Fruit fly (Drosophila melanogaster): Measurements from ENCODE around the gene Pex14.
A peak's percentile ranks its signal among the peaks of the same experiment; 100 is the strongest.

- no peak for TF ChIP-seq Blimp-1 (GFP tag; optimal IDR thresholded peaks at IDR 0.05)
- TF ChIP-seq CG3032 (tag; optimal IDR thresholded peaks at IDR 0.05), result no peak
- TF ChIP-seq dsx (GFP tag; optimal IDR thresholded peaks at IDR 0.05; ENCODE audit: poor library complexity, severe bottlenecking), result no peak
- no peak for TF ChIP-seq achi (GFP tag; optimal IDR thresholded peaks at IDR 0.05)
- TF ChIP-seq CG32006 (GFP tag; optimal IDR thresholded peaks at IDR 0.05), result no peak
- peak; percentile 21 for TF ChIP-seq CG8319 (GFP tag; optimal IDR thresholded peaks at IDR 0.05)
- TF ChIP-seq fd59A (GFP tag; optimal IDR thresholded peaks at IDR 0.05), result no peak
- no peak for TF ChIP-seq Lpt (GFP tag; optimal IDR thresholded peaks at IDR 0.05)
- TF ChIP-seq OdsH (GFP tag; optimal IDR thresholded peaks at IDR 0.05), result no peak
- TF ChIP-seq svp (GFP tag), result peak; percentile 2
These were observed 42.3 kb upstream of the Pex14 start for dm6 chr3L:20736266-20736665.

Measured in whole organism, prepupa.